Worm (Caenorhabditis elegans): ENCODE results near the gene nduf-11.

DNA sequence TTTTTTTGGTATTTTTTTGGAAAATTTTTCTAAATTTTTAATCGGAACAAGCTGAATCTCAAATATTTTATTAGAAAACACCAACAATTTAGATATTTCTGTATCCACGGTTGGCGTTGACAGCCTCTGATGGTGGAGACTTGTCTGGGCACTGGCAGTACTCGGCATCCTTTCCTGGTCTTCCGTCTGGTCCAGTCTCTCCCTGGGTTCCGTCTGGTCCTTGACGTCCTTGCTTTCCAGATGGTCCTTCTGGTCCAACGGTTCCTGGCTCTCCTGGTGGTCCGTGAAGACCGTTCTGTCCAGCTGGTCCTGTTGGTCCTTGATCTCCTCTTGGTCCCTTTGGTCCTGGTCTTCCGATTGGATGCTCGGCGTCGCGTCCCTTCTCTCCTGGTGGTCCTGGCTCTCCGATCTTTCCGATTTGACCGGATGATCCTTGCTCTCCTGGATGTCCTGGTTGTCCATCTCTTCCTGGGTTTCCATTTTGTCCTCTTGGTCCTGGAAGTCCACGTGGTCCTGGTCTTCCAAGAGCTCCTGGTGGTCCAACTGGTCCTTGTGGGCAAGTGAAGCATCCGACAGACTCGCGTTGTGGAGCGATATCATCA lies 8.7 kb downstream of the nduf-11 start:
- TF ChIP-seq hlh-30 (tag; optimal IDR thresholded peaks at IDR 0.05; ENCODE audit: insufficient read depth) (no peak), lim-6 (tag; optimal IDR thresholded peaks at IDR 0.05) (no peak)

Data from whole organism, late embryonic.